Worm (Caenorhabditis elegans): ENCODE measurements around the gene C26D10.3.

C26D10.3 gene

DNA sequence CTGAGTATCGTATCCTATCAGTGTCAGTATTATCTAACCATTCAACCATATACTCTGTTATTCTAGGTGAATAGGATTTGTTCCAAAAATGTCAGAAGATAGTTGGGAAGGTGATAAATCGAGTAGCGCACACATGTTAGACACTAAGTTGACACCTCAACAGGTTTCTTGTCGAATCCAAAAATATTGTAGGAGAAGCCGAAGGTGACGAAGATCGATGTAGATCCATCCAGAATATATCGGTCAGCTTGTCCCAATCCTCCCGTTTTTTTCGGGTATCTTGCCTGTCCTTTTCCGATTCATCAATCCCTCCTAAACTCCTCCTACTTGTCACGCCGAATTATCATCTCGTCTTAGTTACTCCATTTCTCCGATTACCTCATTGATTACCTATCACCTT is 20.4 kb downstream of the C26D10.3 start:
- TF ChIP-seq klf-2 (GFP tag; conservative IDR thresholded peaks at IDR 0.05), result no peak
- TF ChIP-seq med-1 (GFP tag; optimal IDR thresholded peaks at IDR 0.05; ENCODE audit: insufficient read depth), result no peak
- no peak for TF ChIP-seq flt-1 (GFP tag; IDR thresholded peaks at IDR 0.05)
- no peak for TF ChIP-seq tab-1 (GFP tag; IDR thresholded peaks at IDR 0.05)
- no peak for TF ChIP-seq ref-1 (GFP tag; conservative IDR thresholded peaks at IDR 0.05)
- TF ChIP-seq ztf-23 (GFP tag; IDR thresholded peaks at IDR 0.05), result no peak
- TF ChIP-seq T22C8.4 (GFP tag; IDR thresholded peaks at IDR 0.05), result no peak
- no peak for TF ChIP-seq cog-1 (tag; optimal IDR thresholded peaks at IDR 0.05)
- TF ChIP-seq ztf-29 (GFP tag; IDR thresholded peaks at IDR 0.05), result no peak

DNA sequence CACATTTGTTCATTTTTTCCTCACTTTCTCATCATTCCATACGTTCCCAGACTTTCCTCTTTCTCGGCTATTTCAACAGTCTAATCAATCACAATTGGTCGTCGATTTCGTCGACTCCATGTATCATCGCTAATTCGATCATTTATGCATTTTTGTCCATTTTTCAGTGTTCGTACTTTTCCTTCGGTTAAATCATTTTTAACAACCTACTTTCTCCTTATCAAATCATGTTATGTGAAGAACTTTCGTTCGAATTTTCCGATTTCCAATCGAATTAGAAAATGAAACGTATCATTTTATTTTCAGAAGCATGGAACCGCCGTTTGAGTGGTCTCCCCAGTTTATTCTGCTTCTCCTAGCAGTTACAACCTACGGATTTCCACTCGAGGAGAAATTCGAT is 21.2 kb downstream of the C26D10.3 start, which contains the start of gene eff-1:
eff-1 (plus strand) TSS at position 301 of the 400 bp plus-strand sequence.
- TF ChIP-seq flt-1 (GFP tag; IDR thresholded peaks at IDR 0.05), result no peak
- TF ChIP-seq med-1 (GFP tag; optimal IDR thresholded peaks at IDR 0.05; ENCODE audit: insufficient read depth), result no peak
- TF ChIP-seq T22C8.4 (GFP tag; IDR thresholded peaks at IDR 0.05), result no peak
- no peak for TF ChIP-seq tab-1 (GFP tag; IDR thresholded peaks at IDR 0.05)
- TF ChIP-seq klf-2 (GFP tag; conservative IDR thresholded peaks at IDR 0.05), result no peak
- no peak for TF ChIP-seq ztf-29 (GFP tag; IDR thresholded peaks at IDR 0.05)
- TF ChIP-seq ztf-23 (GFP tag; IDR thresholded peaks at IDR 0.05), result no peak
- no peak for TF ChIP-seq ref-1 (GFP tag; conservative IDR thresholded peaks at IDR 0.05)
- TF ChIP-seq cog-1 (tag; optimal IDR thresholded peaks at IDR 0.05), result no peak

DNA sequence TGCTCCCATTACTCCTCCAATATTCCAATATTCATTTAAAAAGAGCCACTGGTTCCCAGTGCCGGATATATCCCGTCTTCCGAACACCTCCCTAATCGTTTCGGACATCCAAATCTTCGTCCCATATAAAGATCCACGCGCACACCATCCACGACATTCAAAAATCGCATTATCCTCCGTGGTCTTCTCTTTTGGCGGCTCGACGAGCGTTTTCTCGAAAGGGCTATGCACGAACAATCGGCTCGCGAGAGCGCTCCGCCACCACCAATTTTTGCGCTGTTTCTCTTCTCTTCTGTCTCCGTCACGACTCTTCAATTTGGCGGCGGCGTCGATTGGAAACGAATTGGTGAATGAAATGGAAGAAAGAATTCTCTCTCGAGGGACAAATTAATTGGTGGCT is 28.1 kb downstream of the C26D10.3 start:
- TF ChIP-seq ref-1 (GFP tag; conservative IDR thresholded peaks at IDR 0.05), result no peak
- no peak for TF ChIP-seq klf-2 (GFP tag; conservative IDR thresholded peaks at IDR 0.05)
- TF ChIP-seq cog-1 (tag; optimal IDR thresholded peaks at IDR 0.05), result no peak
- no peak for TF ChIP-seq flt-1 (GFP tag; IDR thresholded peaks at IDR 0.05)
- TF ChIP-seq T22C8.4 (GFP tag; IDR thresholded peaks at IDR 0.05), result no peak
- TF ChIP-seq med-1 (GFP tag; optimal IDR thresholded peaks at IDR 0.05; ENCODE audit: insufficient read depth), result no peak
- TF ChIP-seq ztf-23 (GFP tag; IDR thresholded peaks at IDR 0.05), result no peak
- TF ChIP-seq tab-1 (GFP tag; IDR thresholded peaks at IDR 0.05), result no peak
- no peak for TF ChIP-seq ztf-29 (GFP tag; IDR thresholded peaks at IDR 0.05)

DNA sequence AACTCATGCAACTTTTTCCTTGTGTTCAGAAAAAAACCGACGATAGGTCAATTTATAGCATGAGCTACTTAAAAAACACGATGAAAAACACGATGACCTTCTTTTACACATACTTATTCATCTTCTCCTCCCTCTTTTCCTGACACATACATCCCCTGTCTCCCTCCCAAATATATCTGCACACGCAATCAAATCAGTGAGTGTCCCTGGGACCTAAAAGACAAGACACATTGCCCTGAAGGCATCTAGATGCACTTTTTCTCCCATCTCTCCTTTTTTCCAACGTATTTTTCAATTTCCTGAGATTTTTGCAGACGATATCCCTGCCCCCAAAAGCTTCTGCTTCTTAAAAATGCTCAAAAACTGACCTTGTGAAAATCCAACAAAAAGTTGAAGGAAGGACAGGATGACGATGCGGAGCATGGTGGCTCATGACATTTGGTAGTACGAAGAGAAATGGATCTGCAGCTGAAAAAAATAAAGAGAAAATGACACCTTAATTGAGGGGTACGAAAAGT is 29.1 kb downstream of the C26D10.3 start, which contains the start of gene C26D10.6:
C26D10.6 (minus strand) TSS at position 468 of the 518 bp plus-strand sequence.
- TF ChIP-seq ztf-29 (GFP tag; IDR thresholded peaks at IDR 0.05), result no peak
- TF ChIP-seq ref-1 (GFP tag; conservative IDR thresholded peaks at IDR 0.05), result no peak
- no peak for TF ChIP-seq ztf-23 (GFP tag; IDR thresholded peaks at IDR 0.05)
- TF ChIP-seq med-1 (GFP tag; optimal IDR thresholded peaks at IDR 0.05; ENCODE audit: insufficient read depth), result no peak
- TF ChIP-seq tab-1 (GFP tag; IDR thresholded peaks at IDR 0.05), result no peak
- no peak for TF ChIP-seq cog-1 (tag; optimal IDR thresholded peaks at IDR 0.05)
- TF ChIP-seq T22C8.4 (GFP tag; IDR thresholded peaks at IDR 0.05), result no peak
- no peak for TF ChIP-seq klf-2 (GFP tag; conservative IDR thresholded peaks at IDR 0.05)
- TF ChIP-seq flt-1 (GFP tag; IDR thresholded peaks at IDR 0.05), result no peak

DNA sequence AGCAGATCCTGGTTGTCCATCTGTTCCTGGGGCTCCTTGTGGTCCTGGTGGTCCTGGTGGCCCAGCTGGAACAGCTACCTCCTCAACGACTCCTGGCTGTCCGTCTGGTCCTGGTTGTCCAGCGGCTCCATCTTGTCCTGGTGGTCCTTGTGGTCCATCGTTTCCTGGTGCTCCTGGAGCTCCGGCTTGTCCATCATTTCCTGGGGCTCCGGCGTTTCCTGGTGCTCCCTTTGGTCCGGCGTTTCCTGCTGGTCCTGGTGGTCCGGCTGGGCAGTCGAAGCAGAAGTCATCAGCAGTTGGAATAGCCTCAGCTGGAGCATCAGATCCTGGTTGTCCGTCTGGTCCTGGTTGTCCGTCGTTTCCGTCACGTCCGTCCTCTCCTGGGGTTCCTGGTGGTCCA is 33.3 kb downstream of the C26D10.3 start:
- TF ChIP-seq ref-1 (GFP tag; conservative IDR thresholded peaks at IDR 0.05), result no peak
- TF ChIP-seq ztf-29 (GFP tag; IDR thresholded peaks at IDR 0.05), result no peak
- TF ChIP-seq T22C8.4 (GFP tag; IDR thresholded peaks at IDR 0.05), result no peak
- no peak for TF ChIP-seq flt-1 (GFP tag; IDR thresholded peaks at IDR 0.05)
- TF ChIP-seq tab-1 (GFP tag; IDR thresholded peaks at IDR 0.05), result no peak
- no peak for TF ChIP-seq klf-2 (GFP tag; conservative IDR thresholded peaks at IDR 0.05)
- no peak for TF ChIP-seq med-1 (GFP tag; optimal IDR thresholded peaks at IDR 0.05; ENCODE audit: insufficient read depth)
- no peak for TF ChIP-seq cog-1 (tag; optimal IDR thresholded peaks at IDR 0.05)

DNA sequence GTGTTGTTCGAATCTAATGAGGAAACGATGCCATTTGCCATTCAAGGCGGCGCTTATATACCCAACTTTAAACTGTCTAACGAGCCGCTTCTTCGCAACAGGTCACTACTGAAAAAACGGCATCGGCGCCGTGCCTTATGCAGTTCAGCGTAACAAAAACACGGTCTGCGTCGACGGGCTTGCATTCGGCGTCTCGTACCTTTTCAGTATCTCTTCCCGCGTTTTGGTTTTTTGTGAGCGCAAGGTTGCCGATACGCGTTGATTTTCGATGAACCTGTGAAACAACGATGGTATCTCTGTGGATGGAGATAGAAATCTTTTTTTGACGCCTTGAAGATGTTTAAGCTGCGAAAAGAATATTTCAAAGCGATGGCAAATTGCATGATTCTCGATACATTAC is 34.2 kb downstream of the C26D10.3 start, which contains the start of gene col-77:
col-77 (minus strand) TSS at position 32 of the 400 bp plus-strand sequence.
- TF ChIP-seq klf-2 (GFP tag; conservative IDR thresholded peaks at IDR 0.05) (no peak), ztf-29 (GFP tag; IDR thresholded peaks at IDR 0.05) (no peak), T22C8.4 (GFP tag; IDR thresholded peaks at IDR 0.05) (no peak), cog-1 (tag; optimal IDR thresholded peaks at IDR 0.05) (no peak), ref-1 (GFP tag; conservative IDR thresholded peaks at IDR 0.05) (no peak), tab-1 (GFP tag; IDR thresholded peaks at IDR 0.05) (no peak), ztf-23 (GFP tag; IDR thresholded peaks at IDR 0.05) (no peak), med-1 (GFP tag; optimal IDR thresholded peaks at IDR 0.05; ENCODE audit: insufficient read depth) (no peak), flt-1 (GFP tag; IDR thresholded peaks at IDR 0.05) (no peak)

DNA sequence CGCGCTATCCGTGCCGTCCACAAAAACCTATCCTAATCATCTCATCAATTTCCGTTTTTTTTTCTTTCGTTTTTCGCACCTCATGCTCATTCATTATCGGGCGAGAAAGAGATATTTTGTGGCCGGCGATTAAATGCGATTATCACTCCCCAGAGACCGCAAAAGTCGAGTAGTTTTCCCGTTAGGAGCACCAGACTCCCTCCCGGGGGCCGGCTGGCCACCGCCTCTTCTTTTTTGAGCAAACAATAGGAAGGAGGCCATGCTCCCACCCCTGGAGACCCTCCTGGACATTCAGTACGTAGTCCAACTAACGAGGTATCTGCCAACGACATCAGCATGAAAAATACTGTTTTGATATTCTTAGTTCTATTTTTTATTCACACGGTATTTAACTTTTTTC is 35.3 kb downstream of the C26D10.3 start, which contains the start of gene M195.2:
M195.2 (plus strand) TSS at position 301 of the 400 bp plus-strand sequence.
- TF ChIP-seq ztf-29 (GFP tag; IDR thresholded peaks at IDR 0.05) (no peak), tab-1 (GFP tag; IDR thresholded peaks at IDR 0.05) (0 out of 2 replicates have a peak, but pooled peaks have one; percentile 62)

DNA sequence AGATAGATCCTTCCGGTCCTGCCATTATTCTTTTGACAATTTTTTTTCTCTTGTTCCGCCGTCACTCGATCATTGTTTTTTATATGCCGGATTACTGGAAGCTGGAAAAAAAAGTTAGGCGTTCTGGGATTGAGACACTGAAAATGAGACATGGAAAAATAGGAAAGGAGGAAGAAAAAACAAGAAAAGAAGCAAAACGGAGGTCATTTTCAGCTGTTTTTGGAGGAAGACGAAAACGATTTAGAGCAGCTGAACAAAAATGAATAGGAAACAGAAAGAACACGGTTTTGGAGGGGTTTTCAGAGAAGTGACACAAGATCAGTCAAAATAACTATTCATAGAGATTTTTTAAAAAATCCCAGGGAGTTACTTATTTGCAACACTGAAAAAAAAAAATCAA is 43.9 kb downstream of the C26D10.3 start, which contains the start of gene amt-3:
amt-3 (minus strand) TSS at position 101 of the 400 bp plus-strand sequence.
- TF ChIP-seq med-1 (GFP tag; optimal IDR thresholded peaks at IDR 0.05; ENCODE audit: insufficient read depth) (no peak), klf-2 (GFP tag; conservative IDR thresholded peaks at IDR 0.05) (no peak), cog-1 (tag; optimal IDR thresholded peaks at IDR 0.05) (no peak), ztf-29 (GFP tag; IDR thresholded peaks at IDR 0.05) (no peak), ref-1 (GFP tag; conservative IDR thresholded peaks at IDR 0.05) (no peak), tab-1 (GFP tag; IDR thresholded peaks at IDR 0.05) (no peak), ztf-23 (GFP tag; IDR thresholded peaks at IDR 0.05) (no peak), flt-1 (GFP tag; IDR thresholded peaks at IDR 0.05) (no peak), T22C8.4 (GFP tag; IDR thresholded peaks at IDR 0.05) (no peak)

DNA sequence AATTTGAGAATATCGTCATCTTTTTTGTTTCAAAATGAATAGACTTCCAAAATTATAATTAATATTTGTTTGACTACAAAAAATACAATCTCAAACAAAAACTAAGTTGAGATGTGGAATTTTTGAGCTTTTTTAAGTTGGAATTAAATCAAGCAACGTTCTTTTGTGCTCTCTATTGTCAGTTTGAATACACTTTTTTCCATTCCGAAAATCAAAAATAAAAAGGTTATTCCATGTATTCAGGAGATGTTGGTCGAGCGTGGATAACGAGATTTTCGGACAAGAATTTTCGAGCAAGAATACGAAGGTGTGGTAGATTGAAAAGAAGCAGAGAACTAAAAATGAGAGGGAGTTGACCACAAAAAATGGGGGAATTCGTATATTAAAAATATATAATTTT is 45.0 kb downstream of the C26D10.3 start:
- TF ChIP-seq tab-1 (GFP tag; IDR thresholded peaks at IDR 0.05), result no peak
- no peak for TF ChIP-seq flt-1 (GFP tag; IDR thresholded peaks at IDR 0.05)
- TF ChIP-seq cog-1 (tag; optimal IDR thresholded peaks at IDR 0.05), result no peak
- TF ChIP-seq med-1 (GFP tag; optimal IDR thresholded peaks at IDR 0.05; ENCODE audit: insufficient read depth), result no peak
- TF ChIP-seq ref-1 (GFP tag; conservative IDR thresholded peaks at IDR 0.05), result no peak
- TF ChIP-seq klf-2 (GFP tag; conservative IDR thresholded peaks at IDR 0.05), result no peak
- no peak for TF ChIP-seq ztf-23 (GFP tag; IDR thresholded peaks at IDR 0.05)
- no peak for TF ChIP-seq ztf-29 (GFP tag; IDR thresholded peaks at IDR 0.05)
- no peak for TF ChIP-seq T22C8.4 (GFP tag; IDR thresholded peaks at IDR 0.05)

All from whole organism, midembryonic.